Fruit fly (Drosophila melanogaster): ENCODE data around the gene mthl10.
A peak's percentile ranks its signal among the peaks of the same experiment; 100 is the strongest.

Gene mthl10

DNA sequence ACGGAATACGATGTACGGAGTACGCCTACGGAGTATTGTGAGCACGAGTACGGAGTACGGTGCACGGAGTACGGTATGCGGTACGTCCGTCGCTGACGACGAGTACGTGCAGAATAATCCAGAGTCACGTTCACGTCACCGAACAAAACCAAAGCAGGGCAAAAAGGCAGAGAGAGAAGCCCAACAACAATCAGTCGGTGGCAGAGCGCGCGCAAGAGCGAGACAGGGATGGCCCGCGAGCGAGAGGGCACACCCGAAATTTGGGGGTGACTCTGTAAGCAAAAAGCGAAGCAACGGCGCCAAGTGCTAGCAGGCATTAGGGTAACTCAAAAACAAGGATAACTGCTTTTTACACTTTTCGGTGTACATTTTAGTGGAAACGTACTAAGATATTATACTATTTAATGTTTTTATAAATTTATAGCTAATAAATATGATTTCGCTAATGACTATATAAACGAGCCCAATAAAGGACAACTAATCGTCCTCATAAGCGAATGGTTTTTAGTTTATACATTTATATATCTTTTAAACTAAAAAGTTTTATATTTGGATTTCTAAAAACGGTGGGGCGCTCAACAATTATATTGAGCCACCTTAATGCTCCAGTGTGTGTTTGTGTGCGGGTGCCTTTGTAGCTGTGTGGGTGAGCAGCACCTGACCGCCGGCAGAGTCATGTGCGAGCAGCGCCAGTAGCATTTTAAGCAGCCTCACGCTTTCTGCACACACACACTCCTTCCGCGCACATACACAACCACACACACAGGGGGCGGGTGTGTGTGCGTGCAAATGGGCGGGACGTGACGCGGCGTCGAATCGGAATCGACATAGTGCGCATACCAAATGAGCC is 34.7 kb upstream of the mthl10 start (continued):
- TF ChIP-seq CG6689 (GFP tag; IDR thresholded peaks at IDR 0.05) (peak; percentile 87), onecut (GFP tag; IDR thresholded peaks at IDR 0.05) (peak; percentile 71), CG1832 (GFP tag; optimal IDR thresholded peaks at IDR 0.05) (peak; percentile 93), CG6813 (GFP tag; optimal IDR thresholded peaks at IDR 0.05) (peak; percentile 93), Vsx1 (GFP tag; optimal IDR thresholded peaks at IDR 0.05) (peak; percentile 89), cwo (GFP tag; optimal IDR thresholded peaks at IDR 0.05) (peak; percentile 92), eyg (GFP tag; optimal IDR thresholded peaks at IDR 0.05) (no peak), CoRest (tag; optimal IDR thresholded peaks at IDR 0.05) (peak; percentile 91), CG17385 (GFP tag; optimal IDR thresholded peaks at IDR 0.05) (peak; percentile 90), ara (GFP tag; IDR thresholded peaks at IDR 0.05) (peak; percentile 66), HHEX (GFP tag; optimal IDR thresholded peaks at IDR 0.05) (peak; percentile 93), lola (GFP tag; optimal IDR thresholded peaks at IDR 0.05) (peak in 1 of 3 experiments; percentile 95), CG7987 (GFP tag; optimal IDR thresholded peaks at IDR 0.05) (peak; percentile 68), chm (GFP tag; IDR thresholded peaks at IDR 0.05) (no peak), H15 (GFP tag; IDR thresholded peaks at IDR 0.05) (0 out of 3 replicates have a peak, but pooled peaks have one; percentile 56), CG17361 (GFP tag; IDR thresholded peaks at IDR 0.05) (peak; percentile 96), Drgx (GFP tag; IDR thresholded peaks at IDR 0.05) (peak; percentile 36; the same call in 1 of the 2 replicates), CG31224 (GFP tag; IDR thresholded peaks at IDR 0.05) (peak; percentile 45), CG18599 (GFP tag; optimal IDR thresholded peaks at IDR 0.05) (peak; percentile 98), CG10979 (tag; optimal IDR thresholded peaks at IDR 0.05) (peak; percentile 94), esg (GFP tag; conservative IDR thresholded peaks at IDR 0.05) (peak; percentile 65; the same call in 1 of the 2 replicates), Usf (GFP tag; optimal IDR thresholded peaks at IDR 0.05) (peak; percentile 75), fd64A (GFP tag; optimal IDR thresholded peaks at IDR 0.05) (peak; percentile 6), tin (GFP tag; optimal IDR thresholded peaks at IDR 0.05) (peak; percentile 83), hkb (optimal IDR thresholded peaks at IDR 0.05) (no peak), hkb (GFP tag; IDR thresholded peaks at IDR 0.05) (peak; percentile 90), yki (optimal IDR thresholded peaks at IDR 0.05) (no peak), Ets65A (GFP tag) (no peak), Taf1 (GFP tag; IDR thresholded peaks at IDR 0.05) (peak; percentile 54), CG7556 (GFP tag; optimal IDR thresholded peaks at IDR 0.05) (peak; percentile 98), bigmax (GFP tag; optimal IDR thresholded peaks at IDR 0.05) (peak; percentile 19), CG12391 (tag; optimal IDR thresholded peaks at IDR 0.05) (peak; percentile 94), CG8944 (GFP tag; optimal IDR thresholded peaks at IDR 0.05) (no peak), CG7963 (GFP tag; IDR thresholded peaks at IDR 0.05; ENCODE audit: partially characterized antibody) (no peak), CG15011 (GFP tag; optimal IDR thresholded peaks at IDR 0.05) (peak; percentile 83), kni (GFP tag; optimal IDR thresholded peaks at IDR 0.05) (peak; percentile 26), CG6791 (GFP tag; IDR thresholded peaks at IDR 0.05; ENCODE audit: partially characterized antibody) (no peak), sna (GFP tag; IDR thresholded peaks at IDR 0.05; ENCODE audit: partially characterized antibody) (no peak), seq (GFP tag; IDR thresholded peaks at IDR 0.05) (peak; percentile 78), kah (GFP tag; optimal IDR thresholded peaks at IDR 0.05) (peak; percentile 79), CG2889 (GFP tag; IDR thresholded peaks at IDR 0.05) (peak; percentile 74), CG10321 (GFP tag; IDR thresholded peaks at IDR 0.05) (peak; percentile 83), CG34224 (GFP tag; IDR thresholded peaks at IDR 0.05; ENCODE audit: partially characterized antibody) (no peak), ac (GFP tag; optimal IDR thresholded peaks at IDR 0.05) (peak; percentile 87), CG4707 (GFP tag; optimal IDR thresholded peaks at IDR 0.05) (peak; percentile 70), Scr (GFP tag; IDR thresholded peaks at IDR 0.05; ENCODE audit: partially characterized antibody) (no peak), twi (tag; optimal IDR thresholded peaks at IDR 0.05) (peak; percentile 79), CG3847 (GFP tag; IDR thresholded peaks at IDR 0.05) (peak; percentile 67)
